Fruit fly (Drosophila melanogaster) whole organism, adult: ENCODE data around the gene pths.

Source experiments
- CG12768 ChIP-seq: fragments of 200-800 bp; sonication (Bioruptor generic); optimal IDR thresholded peaks from 2 replicates; lab custom pipeline; 2017; ENCODE audit warnings: missing biosample characterization, missing genetic modification characterization, mild to moderate bottlenecking, moderate library complexity, missing genetic modification reagents
- CG5204 ChIP-seq: fragments of 200-800 bp; sonication (Bioruptor generic); optimal IDR thresholded peaks from 2 replicates; lab custom pipeline; 2016; ENCODE audit warnings: missing biosample characterization, missing genetic modification characterization
- CG7101 ChIP-seq: fragments of 200-800 bp; sonication (Bioruptor generic); optimal IDR thresholded peaks from 2 replicates; lab custom pipeline; 2018; ENCODE audit warnings: missing biosample characterization, mild to moderate bottlenecking, missing genetic modification characterization, moderate library complexity
- Crg-1 ChIP-seq: fragments of 200-800 bp; sonication (Bioruptor generic); optimal IDR thresholded peaks from 2 replicates; lab custom pipeline; 2016; ENCODE audit warnings: missing biosample characterization, missing genetic modification characterization
- Mnt ChIP-seq: fragments of 200-800 bp; sonication (Bioruptor generic); optimal IDR thresholded peaks from 2 replicates; lab custom pipeline; 2016; ENCODE audit warnings: missing biosample characterization, mild to moderate bottlenecking, missing genetic modification characterization
- bab1 ChIP-seq: fragments of 200-800 bp; sonication (Bioruptor generic); optimal IDR thresholded peaks from 3 replicates; lab custom pipeline; 2019; ENCODE audit warnings: missing biosample characterization, mild to moderate bottlenecking, missing genetic modification characterization, moderate library complexity
- cic ChIP-seq: fragments of 200-800 bp; sonication (Bioruptor generic); optimal IDR thresholded peaks from 2 replicates; lab custom pipeline; 2017; ENCODE audit warnings: missing biosample characterization, mild to moderate bottlenecking, missing genetic modification characterization, moderate library complexity
- cnc ChIP-seq, 2 experiments: fragments of >200 bp; optimal IDR thresholded peaks; 2 replicates each; lab custom pipeline; 2017
- ovo ChIP-seq: fragments of 200-800 bp; sonication (Bioruptor generic); optimal IDR thresholded peaks from 2 replicates; lab custom pipeline; 2016; ENCODE audit warnings: missing biosample characterization, missing genetic modification characterization
- pad ChIP-seq: fragments of 200-800 bp; sonication (Bioruptor generic); optimal IDR thresholded peaks from 3 replicates; lab custom pipeline; 2017; ENCODE audit warnings: missing biosample characterization, missing genetic modification characterization, mild to moderate bottlenecking, moderate library complexity, missing genetic modification reagents
- tj ChIP-seq: fragments of 200-800 bp; sonication (Bioruptor generic); optimal IDR thresholded peaks from 3 replicates; lab custom pipeline; 2017; ENCODE audit warnings: missing biosample characterization, mild to moderate bottlenecking, missing genetic modification characterization, moderate library complexity
- toe ChIP-seq: fragments of 200-800 bp; sonication (Bioruptor generic); optimal IDR thresholded peaks from 2 replicates; lab custom pipeline; 2016; ENCODE audit warnings: missing biosample characterization, missing genetic modification characterization

DNA sequence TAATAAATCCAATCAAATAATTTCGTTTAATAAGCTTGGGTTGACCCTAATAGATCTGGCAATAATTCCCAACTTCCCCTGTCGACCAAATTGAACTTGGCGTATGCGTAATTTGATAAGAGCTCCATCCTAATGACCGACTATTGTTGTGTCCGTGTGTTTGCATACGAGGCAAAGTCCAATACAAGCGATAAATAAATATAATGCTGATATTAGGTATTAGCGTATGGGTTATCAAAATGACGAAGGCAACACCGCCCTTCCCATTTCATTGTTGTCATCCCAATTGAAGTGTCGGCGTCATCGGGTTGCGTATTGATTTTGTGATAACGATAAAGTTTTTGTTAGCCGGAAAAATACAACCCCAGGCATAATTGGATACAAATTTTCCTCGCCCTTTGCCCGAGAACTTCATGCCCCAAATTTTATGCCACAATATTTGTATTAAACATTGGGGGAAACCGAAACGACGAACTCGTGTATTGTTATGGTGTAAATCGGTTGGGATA lies 46.3 kb downstream of the pths start:
- no peak for TF ChIP-seq Crg-1 (GFP tag; lab: Kevin White, UChicago)
- TF ChIP-seq toe: no peak
- no peak for TF ChIP-seq bab1 (GFP tag; lab: Kevin White, UChicago)
- no peak for TF ChIP-seq cnc (optimal IDR thresholded peaks at IDR 0.05; lab: Kevin White, UChicago)
- TF ChIP-seq CG5204 (GFP tag; lab: Kevin White, UChicago): no peak
- TF ChIP-seq cic (GFP tag; lab: Kevin White, UChicago): no peak
- no peak for TF ChIP-seq CG12768
- TF ChIP-seq tj: no peak
- no peak for TF ChIP-seq Mnt (GFP tag; lab: Kevin White, UChicago)
- TF ChIP-seq CG7101 (tag; lab: Kevin White, UChicago): no peak
- no peak for TF ChIP-seq ovo
- no peak for TF ChIP-seq pad (GFP tag; lab: Kevin White, UChicago)
